Worm (Caenorhabditis elegans): ENCODE results near the gene spcs-2.

spcs-2 gene

DNA sequence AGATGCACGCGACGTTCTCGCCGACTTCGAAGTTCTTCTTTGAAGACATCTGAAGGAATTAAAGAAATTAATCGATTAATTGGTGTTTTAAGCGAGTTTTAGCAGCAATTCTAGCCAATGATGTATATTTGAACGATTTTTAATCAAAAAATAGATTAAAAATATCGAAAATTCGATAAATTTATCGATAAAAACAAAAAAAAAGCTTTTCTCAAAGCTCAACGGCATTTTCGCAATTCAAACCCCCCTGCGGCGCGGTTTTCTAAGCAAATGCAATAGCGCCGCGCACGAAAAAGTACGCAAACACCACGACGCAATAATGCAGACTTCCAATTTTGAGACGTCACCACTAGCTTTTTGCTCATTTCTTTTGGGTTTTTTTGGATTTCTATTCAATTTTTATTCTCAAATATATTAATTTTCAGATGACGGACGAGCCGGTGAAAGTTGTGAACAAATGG lies at the start of gene spcs-2, which contains the start of gene mrg-1 (continued):
- TF ChIP-seq sdz-38 (tag; optimal IDR thresholded peaks at IDR 0.05), result no peak
- no peak for TF ChIP-seq zim-3 (tag; optimal IDR thresholded peaks at IDR 0.05)
- peak; percentile 67 for TF ChIP-seq ztf-18 (tag; optimal IDR thresholded peaks at IDR 0.05)
- TF ChIP-seq egrh-3 (GFP tag; IDR thresholded peaks at IDR 0.05), result peak; percentile 60
- TF ChIP-seq Y56A3A.18 (GFP tag; IDR thresholded peaks at IDR 0.05), result no peak
- TF ChIP-seq ztf-26 (tag; optimal IDR thresholded peaks at IDR 0.05), result peak; percentile 48
- TF ChIP-seq rpc-1 (optimal IDR thresholded peaks at IDR 0.05), result peak; percentile 44
- peak; percentile 3 for TF ChIP-seq rpc-1 (tag; optimal IDR thresholded peaks at IDR 0.05)
- TF ChIP-seq hlh-26 (GFP tag; conservative IDR thresholded peaks at IDR 0.05), result no peak
- no peak for TF ChIP-seq fkh-3 (tag; optimal IDR thresholded peaks at IDR 0.05)
- no peak for TF ChIP-seq lag-1 (GFP tag; IDR thresholded peaks at IDR 0.05)
- peak in 1 of 2 experiments; percentile 32 for TF ChIP-seq rec-8 (tag; optimal IDR thresholded peaks at IDR 0.05)
- peak; percentile 80; the same call in 1 of the 2 replicates for TF ChIP-seq cebp-1 (GFP tag; IDR thresholded peaks at IDR 0.05)
- TF ChIP-seq cebp-1 (tag; optimal IDR thresholded peaks at IDR 0.05), result peak; percentile 94
- TF ChIP-seq F22D6.2 (tag; optimal IDR thresholded peaks at IDR 0.05), result no peak
- TF ChIP-seq F23B12.7 (tag; optimal IDR thresholded peaks at IDR 0.05; ENCODE audit: insufficient read depth), result peak; percentile 94
- TF ChIP-seq mcd-1 (GFP tag; IDR thresholded peaks at IDR 0.05), result peak; percentile 87
- peak; percentile 88 for TF ChIP-seq snpc-1.3 (tag; optimal IDR thresholded peaks at IDR 0.05; ENCODE audit: insufficient read depth)
- no peak for TF ChIP-seq somi-1 (GFP tag; optimal IDR thresholded peaks at IDR 0.05)
- TF ChIP-seq madf-10 (tag; optimal IDR thresholded peaks at IDR 0.05), result peak; percentile 68
- TF ChIP-seq ama-1 (optimal IDR thresholded peaks at IDR 0.05), result no peak
- peak in 1 of 2 experiments; percentile 55 for TF ChIP-seq ama-1 (GFP tag; optimal IDR thresholded peaks at IDR 0.05)
- no peak for TF ChIP-seq Y67H2A.10 (GFP tag; conservative IDR thresholded peaks at IDR 0.05)
- peak; percentile 90 for TF ChIP-seq D2030.7 (GFP tag; IDR thresholded peaks at IDR 0.05)
- peak; percentile 50 for TF ChIP-seq T07F8.4 (tag; optimal IDR thresholded peaks at IDR 0.05)
- TF ChIP-seq C06A6.2 (GFP tag; conservative IDR thresholded peaks at IDR 0.05), result peak; percentile 80
- TF ChIP-seq nhr-27 (tag; optimal IDR thresholded peaks at IDR 0.05), result no peak
- TF ChIP-seq unc-62 (GFP tag; optimal IDR thresholded peaks at IDR 0.05), result no peak
- peak; percentile 57 for TF ChIP-seq xnd-1 (tag; optimal IDR thresholded peaks at IDR 0.05)
- no peak for TF ChIP-seq F57A8.1 (GFP tag; optimal IDR thresholded peaks at IDR 0.05)
- TF ChIP-seq nfya-1 (tag; optimal IDR thresholded peaks at IDR 0.05; ENCODE audit: borderline replicate concordance, insufficient read depth), result no peak
- peak; percentile 95 for TF ChIP-seq lin-54 (GFP tag; optimal IDR thresholded peaks at IDR 0.05)
- TF ChIP-seq athp-1 (tag; optimal IDR thresholded peaks at IDR 0.05), result peak; percentile 84
- peak; percentile 94 for TF ChIP-seq ceh-100 (GFP tag; IDR thresholded peaks at IDR 0.05)
- peak; percentile 78 for TF ChIP-seq ceh-91 (GFP tag; IDR thresholded peaks at IDR 0.05)
- TF ChIP-seq ekl-4 (GFP tag; IDR thresholded peaks at IDR 0.05), result peak; percentile 76
- TF ChIP-seq zfh-2 (GFP tag; conservative IDR thresholded peaks at IDR 0.05), result 0 out of 2 replicates have a peak, but pooled peaks have one; percentile 4
- TF ChIP-seq hrde-1 (tag; optimal IDR thresholded peaks at IDR 0.05; ENCODE audit: borderline replicate concordance), result peak; percentile 15
- TF ChIP-seq lsl-1 (GFP tag; optimal IDR thresholded peaks at IDR 0.05), result peak; percentile 75
- peak; percentile 63 for TF ChIP-seq tbp1 (GFP tag; optimal IDR thresholded peaks at IDR 0.05)
- TF ChIP-seq dpl-1 (GFP tag; optimal IDR thresholded peaks at IDR 0.05), result peak; percentile 77
- TF ChIP-seq nhr-120 (GFP tag; IDR thresholded peaks at IDR 0.05), result no peak
- TF ChIP-seq snpc-1.1 (tag; optimal IDR thresholded peaks at IDR 0.05; ENCODE audit: insufficient read depth), result peak; percentile 26
- TF ChIP-seq nhr-90 (tag; optimal IDR thresholded peaks at IDR 0.05), result peak; percentile 35
- no peak for TF ChIP-seq F57C9.4 (tag; optimal IDR thresholded peaks at IDR 0.05)
- peak; percentile 82 for TF ChIP-seq C17E4.6 (GFP tag; IDR thresholded peaks at IDR 0.05)
- TF ChIP-seq nhr-80 (tag; optimal IDR thresholded peaks at IDR 0.05), result peak; percentile 53
- 0 out of 2 replicates have a peak, but pooled peaks have one; percentile 13 for TF ChIP-seq hmg-20 (GFP tag; IDR thresholded peaks at IDR 0.05)
- TF ChIP-seq madf-3 (GFP tag; IDR thresholded peaks at IDR 0.05), result peak; percentile 89
